Worm (Caenorhabditis elegans): Measurements from ENCODE around the gene sre-33.

Gene sre-33

DNA sequence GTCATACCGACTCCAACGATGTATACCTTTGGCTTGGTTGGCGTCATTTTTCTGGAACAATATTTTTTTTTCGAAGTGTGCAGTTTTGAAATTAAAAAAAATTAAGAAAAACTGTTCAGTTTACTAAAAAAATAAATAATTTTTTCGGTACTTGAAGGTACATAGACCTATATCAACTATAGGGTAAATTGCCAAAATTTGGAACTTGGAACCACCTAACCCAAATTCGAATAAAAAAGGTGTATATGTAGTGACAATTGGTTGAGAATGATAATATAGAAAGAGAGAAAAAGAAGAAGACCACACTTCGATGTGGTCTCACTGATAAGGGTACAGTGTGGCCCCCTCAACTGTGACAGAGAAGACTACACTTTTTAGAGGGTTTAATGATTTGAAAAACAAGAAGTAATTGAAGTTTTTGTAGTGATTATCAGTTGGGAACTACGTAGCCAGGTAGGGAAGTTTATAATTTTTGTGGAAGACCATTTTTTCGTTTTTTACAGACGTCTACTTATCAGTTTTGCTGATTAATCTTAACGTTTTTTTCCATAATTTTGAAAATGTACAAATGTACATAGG is 27.4 kb upstream of the sre-33 start, which contains the start of gene daf-22:
daf-22 (minus strand) TSS at position 51 of the 579 bp plus-strand sequence.
- no peak for TF ChIP-seq sem-4 (tag; optimal IDR thresholded peaks at IDR 0.05)
- TF ChIP-seq lin-13 (GFP tag; optimal IDR thresholded peaks at IDR 0.05) = no peak
- TF ChIP-seq nhr-25 (tag; optimal IDR thresholded peaks at IDR 0.05) = no peak
- TF ChIP-seq lin-39 (tag; optimal IDR thresholded peaks at IDR 0.05) = no peak
- peak; percentile 65 for TF ChIP-seq fos-1 (tag; optimal IDR thresholded peaks at IDR 0.05)
- peak; percentile 37 for TF ChIP-seq gmeb-1 (tag; optimal IDR thresholded peaks at IDR 0.05)
- TF ChIP-seq crh-2 (tag; optimal IDR thresholded peaks at IDR 0.05) = peak; percentile 59
- TF ChIP-seq snpc-4 (tag; optimal IDR thresholded peaks at IDR 0.05) = no peak
- TF ChIP-seq sma-3 (GFP tag; optimal IDR thresholded peaks at IDR 0.05) = peak; percentile 28
- TF ChIP-seq ztf-1 (GFP tag; conservative IDR thresholded peaks at IDR 0.05) = no peak
- TF ChIP-seq aly-2 (tag; optimal IDR thresholded peaks at IDR 0.05) = no peak
- peak; percentile 57 for TF ChIP-seq sma-9 (GFP tag; optimal IDR thresholded peaks at IDR 0.05)
- TF ChIP-seq sma-9 (tag; optimal IDR thresholded peaks at IDR 0.05) = no peak
- TF ChIP-seq elt-3 (tag; optimal IDR thresholded peaks at IDR 0.05) = no peak

DNA sequence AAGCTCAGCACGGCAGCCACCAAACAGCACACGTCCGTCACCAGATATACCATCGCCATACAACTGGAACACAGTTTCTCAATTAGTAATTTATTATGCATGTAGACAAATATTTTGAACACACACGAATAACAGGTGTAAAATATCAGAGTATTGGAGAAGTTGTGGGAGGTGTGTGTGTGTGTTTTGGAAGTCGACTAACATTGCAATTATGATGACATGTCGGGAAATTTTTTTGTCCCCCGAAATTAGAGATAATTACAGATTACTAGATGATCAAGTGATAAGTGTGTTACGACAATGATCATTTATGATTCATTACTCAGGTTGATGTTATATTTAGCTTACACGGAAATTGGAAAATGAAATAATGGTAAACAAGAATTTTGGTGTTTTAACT is 23.4 kb upstream of the sre-33 start, which contains the start of gene Y57A10C.8:
Y57A10C.8 (minus strand) TSS at position 101 of the 400 bp plus-strand sequence.
- TF ChIP-seq unc-62 (GFP tag; optimal IDR thresholded peaks at IDR 0.05) (no peak), lin-39 (tag; optimal IDR thresholded peaks at IDR 0.05) (no peak), nhr-129 (tag; optimal IDR thresholded peaks at IDR 0.05) (no peak), zag-1 (tag; optimal IDR thresholded peaks at IDR 0.05) (no peak), sma-3 (GFP tag; optimal IDR thresholded peaks at IDR 0.05) (no peak), mdl-1 (tag; optimal IDR thresholded peaks at IDR 0.05) (no peak), lin-11 (tag; optimal IDR thresholded peaks at IDR 0.05) (no peak), ztf-1 (GFP tag; conservative IDR thresholded peaks at IDR 0.05) (no peak), unc-55 (GFP tag; optimal IDR thresholded peaks at IDR 0.05) (no peak), gmeb-1 (tag; optimal IDR thresholded peaks at IDR 0.05) (no peak), mab-5 (tag; optimal IDR thresholded peaks at IDR 0.05) (no peak), nhr-10 (tag; optimal IDR thresholded peaks at IDR 0.05) (no peak), peb-1 (tag; optimal IDR thresholded peaks at IDR 0.05) (no peak), mbf-1 (tag; optimal IDR thresholded peaks at IDR 0.05) (no peak), aly-2 (tag; optimal IDR thresholded peaks at IDR 0.05) (no peak), C34F6.9 (tag; optimal IDR thresholded peaks at IDR 0.05) (no peak), snpc-4 (tag; optimal IDR thresholded peaks at IDR 0.05) (no peak), crh-2 (tag; optimal IDR thresholded peaks at IDR 0.05) (no peak), egl-27 (tag; optimal IDR thresholded peaks at IDR 0.05) (no peak)

DNA sequence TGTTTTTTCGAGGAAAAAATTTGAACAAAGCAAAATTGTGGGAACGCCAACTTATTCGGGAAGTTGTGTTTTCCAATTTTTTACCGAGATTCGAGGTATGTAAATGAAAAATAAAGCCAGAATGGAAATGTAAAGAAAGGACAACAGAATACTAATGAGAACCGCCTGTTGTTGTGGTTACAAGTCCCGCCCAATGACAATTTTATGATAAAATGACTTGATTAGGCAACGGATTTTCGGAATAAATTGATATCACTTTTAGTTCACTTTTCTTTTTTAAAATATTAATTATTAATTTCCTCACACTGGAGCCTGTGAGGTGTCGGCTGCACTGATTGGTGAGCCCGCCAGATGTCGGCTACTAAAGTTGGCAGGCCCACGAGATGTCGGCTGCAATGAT is 20.7 kb upstream of the sre-33 start, which contains the start of gene dct-12:
dct-12 (minus strand) TSS at position 101 of the 400 bp plus-strand sequence.
- TF ChIP-seq nhr-23 (tag; optimal IDR thresholded peaks at IDR 0.05) (no peak), skn-1 (tag; optimal IDR thresholded peaks at IDR 0.05) (no peak), zag-1 (tag; optimal IDR thresholded peaks at IDR 0.05) (no peak), sem-4 (tag; optimal IDR thresholded peaks at IDR 0.05) (no peak), aly-2 (tag; optimal IDR thresholded peaks at IDR 0.05) (no peak), unc-39 (tag; optimal IDR thresholded peaks at IDR 0.05) (no peak), gmeb-1 (tag; optimal IDR thresholded peaks at IDR 0.05) (no peak), lin-11 (tag; optimal IDR thresholded peaks at IDR 0.05) (no peak), sma-3 (GFP tag; optimal IDR thresholded peaks at IDR 0.05) (no peak), nhr-237 (tag; optimal IDR thresholded peaks at IDR 0.05) (no peak), nhr-6 (tag; optimal IDR thresholded peaks at IDR 0.05) (no peak), snpc-4 (tag; optimal IDR thresholded peaks at IDR 0.05) (no peak), nhr-12 (tag; optimal IDR thresholded peaks at IDR 0.05) (no peak), C34F6.9 (tag; optimal IDR thresholded peaks at IDR 0.05) (no peak), ztf-11 (tag; optimal IDR thresholded peaks at IDR 0.05) (no peak), mab-5 (tag; optimal IDR thresholded peaks at IDR 0.05) (no peak), lsy-2 (tag; optimal IDR thresholded peaks at IDR 0.05) (no peak), elt-3 (tag; optimal IDR thresholded peaks at IDR 0.05) (no peak), ama-1 (optimal IDR thresholded peaks at IDR 0.05) (no peak)

DNA sequence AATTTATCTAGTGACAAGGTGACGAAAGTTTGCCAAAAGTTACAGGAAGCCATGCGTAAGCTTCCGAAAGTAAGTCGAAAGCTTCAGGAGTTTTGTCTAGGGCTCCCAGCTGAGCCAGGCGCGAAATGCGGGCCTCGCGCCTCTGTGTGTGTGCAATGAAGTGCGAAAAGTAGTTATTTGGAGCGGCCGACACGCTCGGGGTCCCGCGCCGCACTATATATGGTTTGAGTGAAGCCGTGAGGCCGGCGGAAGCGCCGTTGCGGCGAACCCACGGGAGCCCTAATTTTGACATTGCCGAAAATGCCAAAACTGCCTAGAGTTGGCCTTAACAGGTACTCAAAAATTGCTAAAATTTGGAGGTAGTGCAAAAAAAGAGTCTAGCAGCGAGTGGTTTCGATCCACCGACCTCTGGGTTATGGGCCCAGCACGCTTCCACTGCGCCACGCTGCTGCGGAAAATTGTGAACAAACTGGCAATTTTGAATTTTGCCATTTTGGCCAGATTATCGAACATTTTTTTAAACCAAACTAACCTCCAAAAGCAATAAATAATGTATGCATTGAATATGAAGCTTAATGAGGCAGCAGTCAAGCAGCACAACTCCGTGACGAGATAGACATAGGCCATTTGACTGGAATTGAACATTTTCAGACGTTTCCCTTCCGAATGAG is 17.8 kb upstream of the sre-33 start:
- TF ChIP-seq skn-1 (tag; optimal IDR thresholded peaks at IDR 0.05) (no peak), egl-27 (tag; optimal IDR thresholded peaks at IDR 0.05) (no peak), ztf-4 (tag; optimal IDR thresholded peaks at IDR 0.05) (no peak), nhr-21 (tag; optimal IDR thresholded peaks at IDR 0.05) (no peak), elt-1 (tag; optimal IDR thresholded peaks at IDR 0.05) (no peak), unc-39 (tag; optimal IDR thresholded peaks at IDR 0.05) (no peak), dmd-4 (tag; optimal IDR thresholded peaks at IDR 0.05) (no peak), lin-13 (GFP tag; optimal IDR thresholded peaks at IDR 0.05) (no peak), nhr-237 (tag; optimal IDR thresholded peaks at IDR 0.05) (no peak), peb-1 (tag; optimal IDR thresholded peaks at IDR 0.05) (no peak), ztf-1 (GFP tag; conservative IDR thresholded peaks at IDR 0.05) (no peak)

Measured in whole organism, L2 larva.